Fruit fly (Drosophila melanogaster): Measurements from ENCODE around the gene Josd.

Josd gene

dm6 chrX:6224225-6225190 lies 36.5 kb upstream of the Josd start, which contains the start of gene sqh (continued):
- TF ChIP-seq en (GFP tag; optimal IDR thresholded peaks at IDR 0.05) (no peak), NK7.1 (GFP tag; optimal IDR thresholded peaks at IDR 0.05) (no peak), H15 (GFP tag; IDR thresholded peaks at IDR 0.05) (peak; percentile 78), CG12071 (GFP tag; optimal IDR thresholded peaks at IDR 0.05) (peak; percentile 62), CG18476 (GFP tag; optimal IDR thresholded peaks at IDR 0.05) (peak; percentile 74), CG32772 (GFP tag; IDR thresholded peaks at IDR 0.05) (peak; percentile 87), prd (optimal IDR thresholded peaks at IDR 0.05) (no peak), prd (GFP tag; IDR thresholded peaks at IDR 0.05) (peak; percentile 94), bowl (GFP tag; IDR thresholded peaks at IDR 0.05) (peak; percentile 69; the same call in 1 of the 2 replicates), Bdp1 (GFP tag; optimal IDR thresholded peaks at IDR 0.05) (peak; percentile 24), nom (GFP tag; optimal IDR thresholded peaks at IDR 0.05) (peak; percentile 70), CG9876 (GFP tag; optimal IDR thresholded peaks at IDR 0.05) (no peak), Xbp1 (GFP tag; optimal IDR thresholded peaks at IDR 0.05) (peak; percentile 84), CG10462 (GFP tag; optimal IDR thresholded peaks at IDR 0.05) (peak; percentile 52), CG9609 (GFP tag; optimal IDR thresholded peaks at IDR 0.05) (no peak), CG18619 (GFP tag; optimal IDR thresholded peaks at IDR 0.05) (peak; percentile 93), CG17912 (GFP tag; optimal IDR thresholded peaks at IDR 0.05) (peak; percentile 68), CG6254 (GFP tag; optimal IDR thresholded peaks at IDR 0.05) (peak; percentile 69), CG12236 (GFP tag; optimal IDR thresholded peaks at IDR 0.05) (no peak), CG2120 (GFP tag; optimal IDR thresholded peaks at IDR 0.05) (peak; percentile 83), disco-r (GFP tag; optimal IDR thresholded peaks at IDR 0.05) (peak; percentile 46), ap (GFP tag; IDR thresholded peaks at IDR 0.05) (peak; percentile 78), pho (GFP tag; optimal IDR thresholded peaks at IDR 0.05) (peak; percentile 56), Blimp-1 (GFP tag; optimal IDR thresholded peaks at IDR 0.05) (peak; percentile 78), mam (GFP tag; optimal IDR thresholded peaks at IDR 0.05) (peak; percentile 54), cato (GFP tag; optimal IDR thresholded peaks at IDR 0.05; ENCODE audit: borderline replicate concordance) (peak; percentile 62), CG15073 (GFP tag; optimal IDR thresholded peaks at IDR 0.05) (peak; percentile 67), CG10654 (GFP tag; optimal IDR thresholded peaks at IDR 0.05) (peak; percentile 72), CG16863 (GFP tag; optimal IDR thresholded peaks at IDR 0.05) (peak; percentile 13), pb (GFP tag; optimal IDR thresholded peaks at IDR 0.05) (no peak), z (GFP tag; IDR thresholded peaks at IDR 0.05) (peak; percentile 93), CG10959 (GFP tag; IDR thresholded peaks at IDR 0.05) (peak; percentile 66), CG5245 (GFP tag; optimal IDR thresholded peaks at IDR 0.05) (peak; percentile 58), CG2116 (GFP tag; optimal IDR thresholded peaks at IDR 0.05) (peak; percentile 56), da (GFP tag; optimal IDR thresholded peaks at IDR 0.05) (no peak), CG2129 (GFP tag; IDR thresholded peaks at IDR 0.05; ENCODE audit: partially characterized antibody) (no peak), CG9215 (GFP tag; IDR thresholded peaks at IDR 0.05) (peak; percentile 91), Hsf (GFP tag; optimal IDR thresholded peaks at IDR 0.05) (peak; percentile 76), dmrt99B (tag; optimal IDR thresholded peaks at IDR 0.05) (no peak), Oaz (GFP tag; IDR thresholded peaks at IDR 0.05) (peak; percentile 82), CG4854 (GFP tag; optimal IDR thresholded peaks at IDR 0.05) (peak; percentile 46), cwo (GFP tag; optimal IDR thresholded peaks at IDR 0.05) (peak; percentile 83), CG4282 (GFP tag; optimal IDR thresholded peaks at IDR 0.05) (no peak), caup (GFP tag; optimal IDR thresholded peaks at IDR 0.05; ENCODE audit: severe bottlenecking) (peak; percentile 84), ato (GFP tag; IDR thresholded peaks at IDR 0.05; ENCODE audit: partially characterized antibody) (no peak), Usf (GFP tag; optimal IDR thresholded peaks at IDR 0.05) (peak; percentile 80), Poxn (GFP tag; IDR thresholded peaks at IDR 0.05) (peak; percentile 67), Ptx1 (GFP tag; IDR thresholded peaks at IDR 0.05) (peak; percentile 94), Ssrp (tag; optimal IDR thresholded peaks at IDR 0.05) (peak; percentile 84)
